Worm (Caenorhabditis elegans) whole organism, late embryonic: ENCODE measurements around the gene pkn-1.

Experiments
- ceh-31 ChIP-seq: sonication (generic microtip); optimal IDR thresholded peaks from 2 replicates; lab custom pipeline; 2016; ENCODE audit warnings: missing genetic modification characterization, missing compliant biosample characterization
- dmd-4 ChIP-seq: sonication (generic microtip); optimal IDR thresholded peaks from 2 replicates; lab custom pipeline; 2016; ENCODE audit warnings: borderline replicate concordance, missing genetic modification characterization, missing compliant biosample characterization
- fax-1 ChIP-seq: sonication (generic microtip); optimal IDR thresholded peaks from 2 replicates; lab custom pipeline; 2016; ENCODE audit warnings: missing genotype, missing genetic modification characterization, missing compliant biosample characterization
- fkh-6 ChIP-seq: sonication (generic microtip); optimal IDR thresholded peaks from 2 replicates; lab custom pipeline; 2016; ENCODE audit warnings: missing genetic modification characterization, missing compliant biosample characterization
- gmeb-2 ChIP-seq: sonication (generic microtip); optimal IDR thresholded peaks from 2 replicates; lab custom pipeline; 2016; ENCODE audit warnings: missing genetic modification characterization, inconsistent platforms, missing compliant biosample characterization
- lin-11 ChIP-seq: fragments of 200-800 bp; sonication (Bioruptor generic); optimal IDR thresholded peaks from 2 replicates; lab custom pipeline; 2018; ENCODE audit warnings: mild to moderate bottlenecking, missing genetic modification characterization, missing compliant biosample characterization
- nhr-232 ChIP-seq: sonication (generic microtip); optimal IDR thresholded peaks from 2 replicates; lab custom pipeline; 2016; ENCODE audit warnings: missing genetic modification characterization, missing compliant biosample characterization
- pax-1 ChIP-seq: fragments of 150-350 bp; optimal IDR thresholded peaks from 2 replicates; lab custom pipeline; 2014; ENCODE audit warnings: missing biosample characterization, missing genetic modification characterization
- rnt-1 ChIP-seq: sonication (generic microtip); optimal IDR thresholded peaks from 2 replicates; lab custom pipeline; 2016; ENCODE audit warnings: missing genetic modification characterization, missing compliant biosample characterization
- unc-55 ChIP-seq: sonication (generic microtip); optimal IDR thresholded peaks from 2 replicates; lab custom pipeline; 2017; ENCODE audit warnings: missing biosample characterization, missing genetic modification reagents, missing genetic modification characterization

ce11 chrX:10377663-10378062 is 19.4 kb upstream of the pkn-1 start:
- TF ChIP-seq lin-11 (tag; lab: Kevin White, UChicago) (peak; percentile 15), nhr-232 (no peak), gmeb-2 (tag; lab: Kevin White, UChicago) (no peak), rnt-1 (peak; percentile 44), fkh-6 (tag; lab: Kevin White, UChicago) (peak; percentile 24), fax-1 (tag; lab: Kevin White, UChicago) (no peak), unc-55 (GFP tag; lab: Kevin White, UChicago) (no peak), dmd-4 (tag; lab: Kevin White, UChicago) (no peak), pax-1 (tag; lab: Kevin White, UChicago) (no peak), ceh-31 (tag; lab: Kevin White, UChicago) (peak; percentile 81)
